Worm (Caenorhabditis elegans) whole organism, L2 larva: Measurements from ENCODE around the gene ztf-17.

Experiments used
- C34F6.9 ChIP-seq: fragments of 150-350 bp; optimal IDR thresholded peaks from 2 replicates; lab custom pipeline; 2014; ENCODE audit warnings: missing biosample characterization, missing genetic modification characterization
- F13H6.1 ChIP-seq: sonication (generic microtip); optimal IDR thresholded peaks from 2 replicates; lab custom pipeline; 2016; ENCODE audit warnings: missing genetic modification characterization, missing compliant biosample characterization
- ZK546.5 ChIP-seq: sonication (generic microtip); optimal IDR thresholded peaks from 2 replicates; lab custom pipeline; 2017; ENCODE audit warnings: missing biosample characterization, missing genetic modification characterization
- alr-1 ChIP-seq: fragments of 150-350 bp; optimal IDR thresholded peaks from 2 replicates; lab custom pipeline; 2014; ENCODE audit warnings: missing biosample characterization, missing genetic modification characterization
- ama-1 ChIP-seq: fragments of 150-350 bp; optimal IDR thresholded peaks from 2 replicates; lab custom pipeline; 2018; ENCODE audit warnings: inconsistent platforms
- blmp-1 ChIP-seq: sonication (generic microtip); optimal IDR thresholded peaks from 2 replicates; lab custom pipeline; 2017; ENCODE audit warnings: missing genetic modification characterization, mild to moderate bottlenecking, missing compliant biosample characterization, antibody characterized with exemption, moderate library complexity; ENCODE audit not compliant: insufficient read depth
- ceh-16 ChIP-seq: fragments of 150-350 bp; optimal IDR thresholded peaks from 2 replicates; lab custom pipeline; 2014; ENCODE audit warnings: missing biosample characterization, missing genetic modification characterization
- ceh-82 ChIP-seq: fragments of 150-350 bp; optimal IDR thresholded peaks from 2 replicates; lab custom pipeline; 2014; ENCODE audit warnings: missing biosample characterization, missing genetic modification characterization
- crh-2 ChIP-seq: sonication (generic microtip); optimal IDR thresholded peaks from 2 replicates; lab custom pipeline; 2017; ENCODE audit warnings: missing biosample characterization, missing genetic modification characterization
- dmd-4 ChIP-seq: sonication (generic microtip); optimal IDR thresholded peaks from 2 replicates; lab custom pipeline; 2017; ENCODE audit warnings: missing biosample characterization, missing genetic modification characterization
- egl-27 ChIP-seq: sonication (generic microtip); optimal IDR thresholded peaks from 3 replicates; lab custom pipeline; 2017; ENCODE audit warnings: missing biosample characterization, missing genetic modification reagents, missing genetic modification characterization
- elt-1 ChIP-seq: fragments of 150-350 bp; optimal IDR thresholded peaks from 2 replicates; lab custom pipeline; 2014; ENCODE audit warnings: missing biosample characterization, missing genetic modification characterization
- elt-3 ChIP-seq: sonication (generic microtip); optimal IDR thresholded peaks from 2 replicates; lab custom pipeline; 2017; ENCODE audit warnings: missing biosample characterization, missing genetic modification characterization
- fos-1 ChIP-seq: fragments of 150-350 bp; optimal IDR thresholded peaks from 2 replicates; lab custom pipeline; 2014; ENCODE audit warnings: missing biosample characterization, missing genetic modification characterization
- lin-11 ChIP-seq: fragments of 150-350 bp; sonication (generic microtip); optimal IDR thresholded peaks from 2 replicates; lab custom pipeline; 2014; ENCODE audit warnings: missing biosample characterization, missing genetic modification characterization, inconsistent platforms, mixed read lengths
- lin-13 ChIP-seq: fragments of 150-350 bp; optimal IDR thresholded peaks from 2 replicates; lab custom pipeline; 2014; ENCODE audit warnings: missing biosample characterization, missing genetic modification reagents, missing genetic modification characterization
- lin-39 ChIP-seq: fragments of 150-350 bp; optimal IDR thresholded peaks from 2 replicates; lab custom pipeline; 2014; ENCODE audit warnings: missing biosample characterization, missing genetic modification reagents, missing genetic modification characterization
- lsy-2 ChIP-seq, 2 experiments: fragments of 150-350 bp in 1 of 2; sonication (generic microtip) in 1 of 2; optimal IDR thresholded peaks; 2 replicates each; lab custom pipeline; 2014 to 2017; ENCODE audit warnings: missing biosample characterization in 2 of 2, missing genetic modification characterization in 2 of 2
- mbf-1 ChIP-seq: sonication (generic microtip); optimal IDR thresholded peaks from 2 replicates; lab custom pipeline; 2017; ENCODE audit warnings: missing biosample characterization, missing genetic modification characterization
- mdl-1 ChIP-seq, 2 experiments: fragments of 150-350 bp in 1 of 2; sonication (generic microtip) in 1 of 2; optimal IDR thresholded peaks; 2 replicates each; lab custom pipeline; 2017; ENCODE audit warnings: missing biosample characterization in 2 of 2, missing genetic modification characterization in 2 of 2
- nhr-10 ChIP-seq: sonication (generic microtip); optimal IDR thresholded peaks from 2 replicates; lab custom pipeline; 2017; ENCODE audit warnings: missing biosample characterization, missing genetic modification characterization
- nhr-12 ChIP-seq: fragments of 150-350 bp; optimal IDR thresholded peaks from 2 replicates; lab custom pipeline; 2014; ENCODE audit warnings: missing biosample characterization, missing genetic modification characterization
- nhr-129 ChIP-seq: fragments of 150-350 bp; optimal IDR thresholded peaks from 2 replicates; lab custom pipeline; 2014; ENCODE audit warnings: missing biosample characterization, missing genetic modification characterization
- nhr-21 ChIP-seq: fragments of 150-350 bp; optimal IDR thresholded peaks from 2 replicates; lab custom pipeline; 2014; ENCODE audit warnings: missing biosample characterization, missing genetic modification characterization
- nhr-25 ChIP-seq: fragments of 150-350 bp; sonication (generic microtip); optimal IDR thresholded peaks from 3 replicates; lab custom pipeline; 2014; ENCODE audit warnings: missing biosample characterization, missing genetic modification characterization
- nhr-77 ChIP-seq: fragments of 150-350 bp; optimal IDR thresholded peaks from 2 replicates; lab custom pipeline; 2014; ENCODE audit warnings: missing biosample characterization, missing genetic modification characterization
- peb-1 ChIP-seq: fragments of 150-350 bp; optimal IDR thresholded peaks from 2 replicates; lab custom pipeline; 2014; ENCODE audit warnings: missing biosample characterization, missing genetic modification characterization
- sem-4 ChIP-seq: fragments of 150-350 bp; optimal IDR thresholded peaks from 2 replicates; lab custom pipeline; 2014; ENCODE audit warnings: missing biosample characterization, missing genetic modification reagents, missing genetic modification characterization
- skn-1 ChIP-seq: sonication (generic microtip); optimal IDR thresholded peaks from 2 replicates; lab custom pipeline; 2017; ENCODE audit warnings: missing biosample characterization, missing genetic modification characterization
- sma-3 ChIP-seq: sonication (generic microtip); optimal IDR thresholded peaks from 2 replicates; lab custom pipeline; 2016; ENCODE audit warnings: missing genetic modification reagents, missing genetic modification characterization, missing compliant biosample characterization
- snpc-4 ChIP-seq: fragments of 150-350 bp; optimal IDR thresholded peaks from 2 replicates; lab custom pipeline; 2014; ENCODE audit warnings: missing biosample characterization, missing genetic modification characterization
- unc-39 ChIP-seq: fragments of 150-350 bp; optimal IDR thresholded peaks from 2 replicates; lab custom pipeline; 2014; ENCODE audit warnings: missing biosample characterization, missing genetic modification characterization
- unc-55 ChIP-seq: fragments of 150-350 bp; sonication (generic microtip); optimal IDR thresholded peaks from 3 replicates; lab custom pipeline; 2014; ENCODE audit warnings: missing biosample characterization, missing genetic modification reagents, missing genetic modification characterization
- zag-1 ChIP-seq: fragments of 150-350 bp; optimal IDR thresholded peaks from 2 replicates; lab custom pipeline; 2014; ENCODE audit warnings: missing biosample characterization, missing genetic modification characterization
- ztf-1 ChIP-seq: fragments of 200-800 bp; sonication (Bioruptor generic); conservative IDR thresholded peaks from 2 replicates; pipeline ENCODE4 v1.3.6; 2022; ENCODE audit warnings: missing genetic modification characterization, missing compliant biosample characterization
- ztf-11 ChIP-seq: sonication (generic microtip); optimal IDR thresholded peaks from 2 replicates; lab custom pipeline; 2017; ENCODE audit warnings: missing biosample characterization, missing genetic modification characterization
- ztf-4 ChIP-seq: fragments of 150-350 bp; optimal IDR thresholded peaks from 2 replicates; lab custom pipeline; 2014; ENCODE audit warnings: missing biosample characterization, missing genetic modification characterization

ztf-17 gene

ce11 chrII:7884898-7885297 lies 14.9 kb upstream of the ztf-17 start:
- no peak for TF ChIP-seq elt-1
- no peak for TF ChIP-seq blmp-1 (tag; lab: Kevin White, UChicago)
- no peak for TF ChIP-seq ceh-82 (tag; lab: Kevin White, UChicago)
- no peak for TF ChIP-seq dmd-4 (tag; lab: Kevin White, UChicago)
- TF ChIP-seq C34F6.9 (tag; lab: Kevin White, UChicago) = peak; percentile 65
- TF ChIP-seq ztf-4 (tag; lab: Kevin White, UChicago) = no peak
- no peak for TF ChIP-seq nhr-77 (tag; lab: Kevin White, UChicago)
- TF ChIP-seq sem-4 (tag; lab: Kevin White, UChicago) = no peak
- TF ChIP-seq F13H6.1 = no peak
- TF ChIP-seq lin-11 (tag; lab: Kevin White, UChicago) = peak; percentile 23
- TF ChIP-seq lin-39 (tag; lab: Kevin White, UChicago) = no peak
- no peak for TF ChIP-seq ztf-1 (GFP tag; lab: Robert Waterston, UW)
- no peak for TF ChIP-seq unc-39 (tag; lab: Kevin White, UChicago)
- no peak for TF ChIP-seq ceh-16 (tag; lab: Kevin White, UChicago)
- TF ChIP-seq elt-3 (tag; lab: Kevin White, UChicago) = no peak
- no peak for TF ChIP-seq ZK546.5 (tag; lab: Kevin White, UChicago)
- TF ChIP-seq ama-1 (lab: Kevin White, UChicago) = no peak
- TF ChIP-seq nhr-10 (tag; lab: Kevin White, UChicago) = no peak
- TF ChIP-seq nhr-25 (tag; lab: Kevin White, UChicago) = no peak
- TF ChIP-seq skn-1 (tag; lab: Kevin White, UChicago) = no peak
- TF ChIP-seq sma-3 (GFP tag; lab: Kevin White, UChicago) = no peak
- TF ChIP-seq unc-55 (GFP tag; lab: Kevin White, UChicago) = peak; percentile 95
- no peak for TF ChIP-seq peb-1
- TF ChIP-seq nhr-12 (tag; lab: Kevin White, UChicago) = no peak
- no peak for TF ChIP-seq zag-1 (tag; lab: Kevin White, UChicago)
- no peak for TF ChIP-seq lin-13 (GFP tag; lab: Kevin White, UChicago)
- TF ChIP-seq nhr-21 (tag; lab: Kevin White, UChicago) = no peak
- TF ChIP-seq snpc-4 (tag; lab: Kevin White, UChicago) = no peak
- no peak for TF ChIP-seq mbf-1 (tag; lab: Kevin White, UChicago)
- no peak for TF ChIP-seq crh-2 (tag; lab: Kevin White, UChicago)
- TF ChIP-seq alr-1 (tag; lab: Kevin White, UChicago) = no peak
- TF ChIP-seq ztf-11 (tag; lab: Kevin White, UChicago) = no peak
- peak in 1 of 2 experiments; percentile 38 for TF ChIP-seq lsy-2 (tag; optimal IDR thresholded peaks at IDR 0.05; lab: Kevin White, UChicago)
- no peak for TF ChIP-seq mdl-1 (tag; optimal IDR thresholded peaks at IDR 0.05; lab: Kevin White, UChicago)
- TF ChIP-seq nhr-129 (tag; lab: Kevin White, UChicago) = peak; percentile 20

DNA sequence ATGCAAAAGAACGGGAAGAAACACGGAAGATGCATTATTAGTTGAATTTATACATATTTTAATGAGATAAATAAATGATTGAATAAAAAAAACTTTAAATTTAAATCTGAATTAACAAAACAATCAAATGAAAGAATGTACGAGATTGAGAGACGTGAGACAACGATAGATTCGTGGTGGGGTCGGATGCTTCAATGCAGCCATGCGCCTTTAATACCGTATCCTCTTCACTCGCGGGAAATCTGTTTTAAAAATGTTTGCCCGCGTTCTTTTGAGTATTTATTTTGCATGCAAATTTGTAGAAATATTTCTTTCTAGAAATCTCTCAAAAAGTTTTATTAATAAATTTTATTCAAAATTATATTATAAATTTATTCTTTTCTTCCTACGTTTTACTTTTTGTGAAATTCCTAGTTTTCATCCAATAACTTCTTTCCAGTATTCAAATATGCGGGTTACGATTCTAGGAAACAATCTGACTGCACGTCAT lies 10.5 kb upstream of the ztf-17 start, which contains the start of gene perm-1:
Gene perm-1, plus strand, starts transcription at position 440 of the 490 bp plus-strand sequence.
- TF ChIP-seq lsy-2 (tag; optimal IDR thresholded peaks at IDR 0.05; lab: Kevin White, UChicago) = peak in 1 of 2 experiments; percentile 53
- TF ChIP-seq egl-27 = no peak
- TF ChIP-seq, all 48 proteins: peak for 1

- TF ChIP-seq lin-11 (tag; lab: Kevin White, UChicago) (no peak), nhr-129 (tag; lab: Kevin White, UChicago) (peak; percentile 5), fos-1 (tag; lab: Kevin White, UChicago) (peak; percentile 62), nhr-12 (tag; lab: Kevin White, UChicago) (no peak), unc-55 (GFP tag; lab: Kevin White, UChicago) (peak; percentile 16), sem-4 (tag; lab: Kevin White, UChicago) (no peak), lsy-2 (tag; optimal IDR thresholded peaks at IDR 0.05; lab: Kevin White, UChicago) (peak in 1 of 2 experiments; percentile 12)
Measured at ce11 chrII:7879266-7879718, 9.3 kb upstream of the ztf-17 start, which contains the start of the genes vha-4 and T01H3.5. Gene vha-4 (minus strand): TSS chrII:7879316. Gene T01H3.5 (plus strand): TSS chrII:7879616.
